Worm (Caenorhabditis elegans) whole organism, young adult: ENCODE results near the gene nipi-3.

Experiments
- B0019.2 ChIP-seq: fragments of 200-800 bp; sonication (Bioruptor generic); conservative IDR thresholded peaks from 2 replicates; pipeline ENCODE4 v1.3.6; 2022; ENCODE audit warnings: missing genetic modification reagents, missing genetic modification characterization, missing compliant biosample characterization
- B0336.3 ChIP-seq: fragments of 200-800 bp; sonication (Bioruptor generic); IDR thresholded peaks from 2 replicates; pipeline ENCODE4 v1.3.6; 2022; ENCODE audit warnings: missing genetic modification characterization, missing compliant biosample characterization
- C06A6.2 ChIP-seq: fragments of 200-800 bp; sonication (Bioruptor generic); conservative IDR thresholded peaks from 2 replicates; pipeline ENCODE4 v1.3.6; 2022; ENCODE audit warnings: missing genetic modification characterization, missing compliant biosample characterization
- C17E4.6 ChIP-seq: fragments of 200-800 bp; sonication (Bioruptor generic); IDR thresholded peaks from 2 replicates; pipeline ENCODE4 v1.3.6; 2022; ENCODE audit warnings: missing genetic modification reagents, missing genetic modification characterization, missing compliant biosample characterization
- F37B4.10 ChIP-seq: fragments of 200-800 bp; sonication (Bioruptor generic); IDR thresholded peaks from 2 replicates; pipeline ENCODE4 v1.3.6; 2022; ENCODE audit warnings: missing genetic modification characterization, missing compliant biosample characterization
- F39B2.1 ChIP-seq: fragments of 200-800 bp; sonication (Bioruptor generic); IDR thresholded peaks from 2 replicates; pipeline ENCODE4 v1.3.6; 2022; ENCODE audit warnings: missing genetic modification reagents, missing genetic modification characterization, missing compliant biosample characterization
- F49E8.2 ChIP-seq: sonication (generic microtip); optimal IDR thresholded peaks from 3 replicates; lab custom pipeline; 2017; ENCODE audit warnings: missing genetic modification characterization, mild to moderate bottlenecking, missing compliant biosample characterization, antibody characterized with exemption, moderate library complexity; ENCODE audit not compliant: insufficient read depth
- F57C9.4 ChIP-seq: sonication (generic microtip); optimal IDR thresholded peaks from 2 replicates; lab custom pipeline; 2017; ENCODE audit warnings: mild to moderate bottlenecking, missing genetic modification characterization, missing compliant biosample characterization
- K11D2.4 ChIP-seq: fragments of 200-800 bp; sonication (Bioruptor generic); IDR thresholded peaks from 2 replicates; pipeline ENCODE4 v1.3.6; 2022; ENCODE audit warnings: missing genetic modification reagents, missing genetic modification characterization, missing compliant biosample characterization
- T26A5.8 ChIP-seq: sonication (generic microtip); optimal IDR thresholded peaks from 2 replicates; lab custom pipeline; 2016; ENCODE audit warnings: missing genetic modification characterization, missing compliant biosample characterization
- Y53F4B.3 ChIP-seq: fragments of 200-800 bp; sonication (Bioruptor generic); IDR thresholded peaks from 2 replicates; pipeline ENCODE4 v1.3.6; 2022; ENCODE audit warnings: missing genetic modification reagents, missing genetic modification characterization, missing compliant biosample characterization
- Y56A3A.18 ChIP-seq: fragments of 200-800 bp; sonication (Bioruptor generic); IDR thresholded peaks from 2 replicates; pipeline ENCODE4 v1.3.6; 2022; ENCODE audit warnings: missing genetic modification reagents, missing genetic modification characterization, missing compliant biosample characterization
- Y79H2A.3 ChIP-seq: fragments of 200-800 bp; sonication (Bioruptor generic); conservative IDR thresholded peaks from 2 replicates; pipeline ENCODE4 v1.3.6; 2022; ENCODE audit warnings: missing genetic modification reagents, missing genetic modification characterization, missing compliant biosample characterization
- Y95B8A.8 ChIP-seq: fragments of 200-800 bp; sonication (Bioruptor generic); IDR thresholded peaks from 2 replicates; pipeline ENCODE4 v1.3.6; 2022; ENCODE audit warnings: missing genetic modification reagents, missing genetic modification characterization, missing compliant biosample characterization
- ama-1 ChIP-seq, 3 experiments: fragments of 150-350 bp in 1 of 3; sonication (generic microtip) in 2 of 3; optimal IDR thresholded peaks; 2 replicates each; lab custom pipeline; 2014 to 2018; ENCODE audit warnings: missing biosample characterization in 2 of 3, missing genetic modification characterization in 2 of 3, missing genetic modification reagents in 2 of 3
- aptf-3 ChIP-seq: fragments of 200-800 bp; sonication (Bioruptor generic); IDR thresholded peaks from 2 replicates; pipeline ENCODE4 v1.3.6; 2022; ENCODE audit warnings: missing genetic modification characterization, missing compliant biosample characterization
- atf-7 ChIP-seq: sonication (generic microtip); optimal IDR thresholded peaks from 2 replicates; lab custom pipeline; 2017; ENCODE audit warnings: mild to moderate bottlenecking, missing genetic modification characterization, missing compliant biosample characterization
- attf-5 ChIP-seq: fragments of 200-800 bp; sonication (Bioruptor generic); optimal IDR thresholded peaks from 2 replicates; lab custom pipeline; 2018; ENCODE audit warnings: mild to moderate bottlenecking, missing genetic modification characterization, missing compliant biosample characterization
- ccch-3 ChIP-seq: fragments of 200-800 bp; sonication (Bioruptor generic); optimal IDR thresholded peaks from 2 replicates; lab custom pipeline; 2018; ENCODE audit warnings: mild to moderate bottlenecking, missing genetic modification characterization, missing compliant biosample characterization
- cebp-1 ChIP-seq, 2 experiments: fragments of 200-800 bp in 1 of 2; sonication (Bioruptor generic) in 1 of 2; sonication (generic microtip) in 1 of 2; IDR thresholded peaks in 1 of 2; optimal IDR thresholded peaks in 1 of 2; 2 replicates each; pipeline versions ENCODE4 v1.3.6 to Lab custom; 2017 to 2022; ENCODE audit warnings: missing compliant biosample characterization in 2 of 2, missing genetic modification characterization in 2 of 2, mild to moderate bottlenecking in 1 of 2, missing genetic modification reagents in 1 of 2, moderate library complexity in 1 of 2
- ceh-79 ChIP-seq: sonication (generic microtip); optimal IDR thresholded peaks from 2 replicates; lab custom pipeline; 2017; ENCODE audit warnings: mild to moderate bottlenecking, missing genetic modification characterization, missing compliant biosample characterization
- chd-7 ChIP-seq: sonication (generic microtip); optimal IDR thresholded peaks from 2 replicates; lab custom pipeline; 2016; ENCODE audit warnings: mild to moderate bottlenecking, missing genetic modification characterization, moderate library complexity, missing compliant biosample characterization
- dox-1 ChIP-seq: fragments of 200-800 bp; sonication (Bioruptor generic); IDR thresholded peaks from 2 replicates; pipeline ENCODE4 v1.3.6; 2022; ENCODE audit warnings: missing genetic modification reagents, missing genetic modification characterization, missing compliant biosample characterization
- dpl-1 ChIP-seq: fragments of 150-350 bp; optimal IDR thresholded peaks from 2 replicates; lab custom pipeline; 2014; ENCODE audit warnings: missing biosample characterization, missing genetic modification reagents, missing genetic modification characterization
- egrh-3 ChIP-seq: fragments of 200-800 bp; sonication (Bioruptor generic); IDR thresholded peaks from 2 replicates; pipeline ENCODE4 v1.3.6; 2022; ENCODE audit warnings: missing genetic modification reagents, missing genetic modification characterization, missing compliant biosample characterization
- ekl-4 ChIP-seq: fragments of 200-800 bp; sonication (Bioruptor generic); IDR thresholded peaks from 2 replicates; pipeline ENCODE4 v1.3.6; 2022; ENCODE audit warnings: missing genetic modification reagents, missing genetic modification characterization, missing compliant biosample characterization
- hsf-1 ChIP-seq: fragments of 200-800 bp; sonication (Bioruptor generic); IDR thresholded peaks from 2 replicates; pipeline ENCODE4 v1.3.6; 2022; ENCODE audit warnings: missing genetic modification reagents, missing genetic modification characterization, missing compliant biosample characterization
- lag-1 ChIP-seq: fragments of 200-800 bp; sonication (Bioruptor generic); IDR thresholded peaks from 2 replicates; pipeline ENCODE4 v1.3.6; 2022; ENCODE audit warnings: missing genetic modification reagents, missing genetic modification characterization, missing compliant biosample characterization
- let-526 ChIP-seq: fragments of 200-800 bp; sonication (Bioruptor generic); IDR thresholded peaks from 2 replicates; pipeline ENCODE4 v1.3.6; 2022; ENCODE audit warnings: missing genetic modification reagents, missing genetic modification characterization, missing compliant biosample characterization
- lin-26 ChIP-seq: fragments of 200-800 bp; sonication (Bioruptor generic); IDR thresholded peaks from 2 replicates; pipeline ENCODE4 v1.3.6; 2022; ENCODE audit warnings: missing genetic modification reagents, missing genetic modification characterization, missing compliant biosample characterization
- lin-54 ChIP-seq: fragments of 200-800 bp; sonication (Bioruptor generic); optimal IDR thresholded peaks from 2 replicates; lab custom pipeline; 2018; ENCODE audit warnings: mild to moderate bottlenecking, missing genetic modification characterization, missing compliant biosample characterization
- madf-10 ChIP-seq: sonication (generic microtip); optimal IDR thresholded peaks from 2 replicates; lab custom pipeline; 2016; ENCODE audit warnings: mild to moderate bottlenecking, missing genetic modification characterization, missing compliant biosample characterization
- mcd-1 ChIP-seq: fragments of 200-800 bp; sonication (Bioruptor generic); IDR thresholded peaks from 2 replicates; pipeline ENCODE4 v1.3.6; 2022; ENCODE audit warnings: missing genetic modification reagents, missing genetic modification characterization, missing compliant biosample characterization
- nfyb-1 ChIP-seq: fragments of 200-800 bp; sonication (Bioruptor generic); IDR thresholded peaks from 2 replicates; pipeline ENCODE4 v1.3.6; 2022; ENCODE audit warnings: missing genetic modification reagents, missing genetic modification characterization, missing compliant biosample characterization
- nhr-120 ChIP-seq: fragments of 200-800 bp; sonication (Bioruptor generic); IDR thresholded peaks from 2 replicates; pipeline ENCODE4 v1.3.6; 2022; ENCODE audit warnings: missing genetic modification characterization, missing compliant biosample characterization
- nhr-80 ChIP-seq: sonication (generic microtip); optimal IDR thresholded peaks from 2 replicates; lab custom pipeline; 2016; ENCODE audit warnings: missing genetic modification characterization, missing compliant biosample characterization
- nhr-90 ChIP-seq: sonication (generic microtip); optimal IDR thresholded peaks from 2 replicates; lab custom pipeline; 2016; ENCODE audit warnings: missing genotype, mild to moderate bottlenecking, missing genetic modification characterization, missing compliant biosample characterization
- pha-4 ChIP-seq: fragments of 150-350 bp; sonication (generic microtip); optimal IDR thresholded peaks from 2 replicates; lab custom pipeline; 2014; ENCODE audit warnings: missing biosample characterization, missing genetic modification reagents, missing genetic modification characterization
- rpc-1 ChIP-seq, 2 experiments: fragments of 150-350 bp in 1 of 2; sonication (generic microtip) in 1 of 2; optimal IDR thresholded peaks; 2 replicates each; lab custom pipeline; 2014 to 2018; ENCODE audit warnings: missing biosample characterization in 1 of 2, missing genetic modification characterization in 1 of 2, missing genetic modification reagents in 1 of 2, missing genotype in 1 of 2
- snpc-4 ChIP-seq, 5 experiments: fragments of 150-350 bp in 1 of 5; sonication (generic microtip) in 4 of 5; optimal IDR thresholded peaks; 2 replicates each; lab custom pipeline; 2014 to 2018; ENCODE audit warnings: missing genetic modification characterization in 5 of 5, missing biosample characterization in 3 of 5, antibody characterized with exemption in 2 of 5, mild to moderate bottlenecking in 2 of 5, missing compliant biosample characterization in 2 of 5, missing genotype in 2 of 5, moderate library complexity in 2 of 5, missing genetic modification reagents in 1 of 5
- sptf-2 ChIP-seq: fragments of 200-800 bp; sonication (Bioruptor generic); optimal IDR thresholded peaks from 2 replicates; lab custom pipeline; 2018; ENCODE audit warnings: mild to moderate bottlenecking, missing genetic modification characterization, missing compliant biosample characterization

nipi-3 gene

ce11 chrX:15635107-15635506 is 27.3 kb downstream of the nipi-3 start:
- TF ChIP-seq dox-1 (GFP tag; lab: Robert Waterston, UW) (0 out of 2 replicates have a peak, but pooled peaks have one; percentile 30), hsf-1 (GFP tag; lab: Robert Waterston, UW) (peak; percentile 95), B0019.2 (0 out of 2 replicates have a peak, but pooled peaks have one; percentile 14)

ce11 chrX:15640603-15641002 is 32.8 kb downstream of the nipi-3 start, which contains the start of gene K09E9.7:
Gene K09E9.7, plus strand, starts transcription at chrX:15640903.
- no peak for TF ChIP-seq Y79H2A.3 (GFP tag; lab: Robert Waterston, UW)
- TF ChIP-seq K11D2.4 = no peak
- no peak for TF ChIP-seq ceh-79 (tag; lab: Kevin White, UChicago)
- no peak for TF ChIP-seq Y53F4B.3 (GFP tag; lab: Robert Waterston, UW)
- no peak for TF ChIP-seq F57C9.4
- TF ChIP-seq chd-7 (tag; lab: Kevin White, UChicago) = no peak
- TF ChIP-seq B0019.2 = no peak
- no peak for TF ChIP-seq Y56A3A.18 (GFP tag; lab: Robert Waterston, UW)
- TF ChIP-seq nfyb-1 (GFP tag; lab: Robert Waterston, UW) = no peak
- TF ChIP-seq dox-1 (GFP tag; lab: Robert Waterston, UW) = no peak
- no peak for TF ChIP-seq attf-5 (GFP tag; lab: Kevin White, UChicago)
- TF ChIP-seq lin-54 (GFP tag; lab: Kevin White, UChicago) = no peak
- no peak for TF ChIP-seq aptf-3 (GFP tag; lab: Robert Waterston, UW)
- TF ChIP-seq dpl-1 (GFP tag; lab: Kevin White, UChicago) = no peak
- no peak for TF ChIP-seq pha-4
- TF ChIP-seq lin-26 (GFP tag; lab: Robert Waterston, UW) = no peak
- no peak for TF ChIP-seq mcd-1
- TF ChIP-seq ccch-3 (GFP tag; lab: Kevin White, UChicago) = no peak
- no peak for TF ChIP-seq nhr-120 (GFP tag; lab: Robert Waterston, UW)

- no peak for TF ChIP-seq lag-1 (GFP tag; lab: Robert Waterston, UW)
- TF ChIP-seq F39B2.1 (GFP tag; lab: Robert Waterston, UW) = no peak
- TF ChIP-seq rpc-1 (optimal IDR thresholded peaks at IDR 0.05; lab: Kevin White, UChicago) = no peak
- TF ChIP-seq rpc-1 (tag; optimal IDR thresholded peaks at IDR 0.05; lab: Kevin White, UChicago) = no peak
- no peak for TF ChIP-seq T26A5.8 (tag; lab: Kevin White, UChicago)
- TF ChIP-seq Y95B8A.8 = no peak
- TF ChIP-seq madf-10 (tag; lab: Kevin White, UChicago) = no peak
- no peak for TF ChIP-seq F37B4.10 (GFP tag; lab: Robert Waterston, UW)
- no peak for TF ChIP-seq cebp-1 (GFP tag; IDR thresholded peaks at IDR 0.05; lab: Robert Waterston, UW)
- no peak for TF ChIP-seq cebp-1 (tag; optimal IDR thresholded peaks at IDR 0.05; lab: Kevin White, UChicago)
- no peak for TF ChIP-seq K11D2.4
- no peak for TF ChIP-seq F49E8.2 (tag; lab: Kevin White, UChicago)
- TF ChIP-seq Y53F4B.3 (GFP tag; lab: Robert Waterston, UW) = no peak
- TF ChIP-seq sptf-2 (GFP tag; lab: Kevin White, UChicago) = no peak
- no peak for TF ChIP-seq F57C9.4
- no peak for TF ChIP-seq C17E4.6 (GFP tag; lab: Robert Waterston, UW)
- no peak for TF ChIP-seq snpc-4 (GFP tag; optimal IDR thresholded peaks at IDR 0.05; lab: Kevin White, UChicago)
- no peak for TF ChIP-seq snpc-4 (tag; optimal IDR thresholded peaks at IDR 0.05; lab: Kevin White, UChicago)
- TF ChIP-seq nhr-90 (tag; lab: Kevin White, UChicago) = no peak
- TF ChIP-seq B0019.2 = no peak
Measured at ce11 chrX:15641380-15641779, 33.6 kb downstream of the nipi-3 start.

- TF ChIP-seq K11D2.4 (no peak), atf-7 (tag; lab: Kevin White, UChicago) (no peak), egrh-3 (GFP tag; lab: Robert Waterston, UW) (no peak), B0019.2 (no peak), let-526 (GFP tag; lab: Robert Waterston, UW) (no peak), C06A6.2 (GFP tag; lab: Robert Waterston, UW) (no peak), T26A5.8 (tag; lab: Kevin White, UChicago) (no peak), mcd-1 (no peak), B0336.3 (no peak), nhr-80 (tag; lab: Kevin White, UChicago) (no peak), ama-1 (optimal IDR thresholded peaks at IDR 0.05; lab: Kevin White, UChicago) (no peak), ama-1 (GFP tag; optimal IDR thresholded peaks at IDR 0.05; lab: Kevin White, UChicago) (no peak), ekl-4 (GFP tag; lab: Robert Waterston, UW) (no peak), dox-1 (GFP tag; lab: Robert Waterston, UW) (no peak)
- TF ChIP-seq, all 124 proteins: peak for 0
Measured at ce11 chrX:15642638-15643037, 34.9 kb downstream of the nipi-3 start, which contains the start of gene H08J19.1. Gene H08J19.1, plus strand, starts transcription at chrX:15642938.
